Worm (Caenorhabditis elegans) whole organism, young adult: ENCODE results near the gene ppgn-1.

Experiments used
- B0261.1 ChIP-seq: sonication (generic microtip); optimal IDR thresholded peaks from 2 replicates; lab custom pipeline; 2016; ENCODE audit warnings: mild to moderate bottlenecking, missing genetic modification characterization, moderate library complexity, missing compliant biosample characterization
- aptf-3 ChIP-seq: fragments of 200-800 bp; sonication (Bioruptor generic); IDR thresholded peaks from 2 replicates; pipeline ENCODE4 v1.3.6; 2022; ENCODE audit warnings: missing genetic modification characterization, missing compliant biosample characterization
- egl-44 ChIP-seq: fragments of 200-800 bp; sonication (Bioruptor generic); IDR thresholded peaks from 2 replicates; pipeline ENCODE4 v1.3.6; 2022; ENCODE audit warnings: missing genetic modification reagents, missing genetic modification characterization, missing compliant biosample characterization
- egrh-3 ChIP-seq: fragments of 200-800 bp; sonication (Bioruptor generic); IDR thresholded peaks from 2 replicates; pipeline ENCODE4 v1.3.6; 2022; ENCODE audit warnings: missing genetic modification reagents, missing genetic modification characterization, missing compliant biosample characterization
- hmg-20 ChIP-seq: fragments of 200-800 bp; sonication (Bioruptor generic); IDR thresholded peaks from 2 replicates; pipeline ENCODE4 v1.3.6; 2022; ENCODE audit warnings: missing genetic modification reagents, missing genetic modification characterization, missing compliant biosample characterization
- nfyb-1 ChIP-seq: fragments of 200-800 bp; sonication (Bioruptor generic); IDR thresholded peaks from 2 replicates; pipeline ENCODE4 v1.3.6; 2022; ENCODE audit warnings: missing genetic modification reagents, missing genetic modification characterization, missing compliant biosample characterization
- rcor-1 ChIP-seq: fragments of 200-800 bp; sonication (Bioruptor generic); IDR thresholded peaks from 2 replicates; pipeline ENCODE4 v1.3.6; 2022; ENCODE audit warnings: missing genetic modification reagents, missing genetic modification characterization, missing compliant biosample characterization
- unc-130 ChIP-seq: sonication (generic microtip); optimal IDR thresholded peaks from 2 replicates; lab custom pipeline; 2016; ENCODE audit warnings: missing genetic modification reagents, missing genetic modification characterization, missing compliant biosample characterization

DNA sequence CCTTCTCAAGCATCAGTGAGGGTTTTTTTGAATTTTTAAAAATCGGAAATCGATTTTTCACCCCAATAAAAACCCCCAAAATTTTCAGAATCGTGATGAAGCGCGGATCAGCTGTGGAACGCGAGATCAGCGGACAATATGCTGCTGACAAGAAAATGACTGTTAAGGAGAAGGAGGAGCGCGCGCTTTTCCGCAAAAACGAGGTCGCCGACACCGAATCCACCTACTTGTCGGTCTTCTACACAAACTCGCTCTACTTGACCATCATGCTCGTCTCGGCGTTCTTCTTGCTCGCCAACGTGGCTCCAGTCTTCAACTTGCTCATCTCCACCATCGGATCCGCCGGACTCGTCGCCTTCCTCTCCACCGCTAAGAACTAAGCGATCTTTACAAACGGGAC lies 41.0 kb upstream of the ppgn-1 start:
- TF ChIP-seq nfyb-1 (GFP tag; lab: Robert Waterston, UW) (no peak), unc-130 (GFP tag; lab: Kevin White, UChicago) (no peak), aptf-3 (no peak), rcor-1 (GFP tag; lab: Robert Waterston, UW) (no peak), egrh-3 (GFP tag; lab: Robert Waterston, UW) (no peak), egl-44 (no peak), B0261.1 (tag; lab: Kevin White, UChicago) (no peak), hmg-20 (GFP tag; lab: Robert Waterston, UW) (no peak)
